Worm (Caenorhabditis elegans): ENCODE results near the gene ulp-3.

Gene ulp-3

DNA sequence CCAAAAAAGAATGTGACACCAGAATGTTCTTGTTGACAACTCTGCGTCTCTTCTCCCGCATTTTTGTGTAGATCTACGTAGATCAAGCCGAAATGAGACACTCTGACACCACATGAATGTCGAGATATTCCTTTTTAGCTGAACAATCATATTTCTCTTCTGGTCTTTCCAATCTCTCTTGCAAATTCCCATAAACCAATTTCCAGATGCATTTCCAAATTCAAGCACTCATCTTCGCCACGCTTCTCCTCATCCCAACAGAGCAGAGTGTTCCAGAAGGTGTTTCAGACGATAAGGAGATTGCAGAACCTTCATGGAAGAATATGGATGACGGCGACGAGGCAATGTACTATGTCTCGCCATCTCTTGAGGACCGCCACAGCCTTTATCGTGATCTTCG lies 16.3 kb downstream of the ulp-3 start, which contains the start of gene Y76B12C.8:
Y76B12C.8 (plus strand) TSS at position 207 of the 400 bp plus-strand sequence.
- TF ChIP-seq daf-12 (tag; optimal IDR thresholded peaks at IDR 0.05) (no peak), lsy-12 (tag; optimal IDR thresholded peaks at IDR 0.05) (no peak), ztf-11 (tag; optimal IDR thresholded peaks at IDR 0.05) (no peak), ceh-16 (tag; optimal IDR thresholded peaks at IDR 0.05) (no peak), pha-4 (tag; optimal IDR thresholded peaks at IDR 0.05) (no peak), fos-1 (tag; optimal IDR thresholded peaks at IDR 0.05) (no peak), snpc-4 (tag; optimal IDR thresholded peaks at IDR 0.05) (no peak)

DNA sequence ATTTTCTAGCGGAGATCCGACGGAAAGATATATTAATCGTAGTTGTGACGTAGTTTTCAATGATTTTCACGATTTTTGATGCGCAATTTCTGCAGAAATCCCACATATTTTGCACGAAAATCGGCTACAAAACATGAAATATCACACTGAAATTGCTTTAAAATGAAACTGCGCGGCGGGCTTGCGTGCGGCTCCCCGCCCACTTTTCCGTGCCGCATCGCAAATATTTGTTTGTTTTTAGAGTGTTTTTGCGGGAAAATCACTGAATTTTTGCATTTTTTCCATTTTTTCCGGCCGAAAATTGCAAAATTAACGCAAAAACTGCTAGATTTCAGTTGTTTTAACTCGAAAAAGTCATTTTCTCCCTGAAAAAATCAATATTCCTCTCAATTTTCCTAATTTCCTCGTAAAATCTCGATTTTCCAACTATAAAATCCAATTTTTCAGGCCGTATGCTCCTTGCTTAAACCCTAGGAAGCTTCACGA lies 17.6 kb downstream of the ulp-3 start, which contains the start of gene Y76B12C.6:
Y76B12C.6 (plus strand) TSS at position 436 of the 486 bp plus-strand sequence.
- TF ChIP-seq lin-15B (tag; optimal IDR thresholded peaks at IDR 0.05) (peak; percentile 28), nhr-12 (tag; optimal IDR thresholded peaks at IDR 0.05) (no peak), pha-4 (tag; optimal IDR thresholded peaks at IDR 0.05) (peak; percentile 48), lin-39 (tag; optimal IDR thresholded peaks at IDR 0.05) (peak; percentile 42), fos-1 (tag; optimal IDR thresholded peaks at IDR 0.05) (no peak), ceh-82 (tag; optimal IDR thresholded peaks at IDR 0.05) (no peak), R02D3.7 (tag; optimal IDR thresholded peaks at IDR 0.05) (no peak), ceh-9 (tag; optimal IDR thresholded peaks at IDR 0.05) (no peak), nfya-1 (tag; optimal IDR thresholded peaks at IDR 0.05; ENCODE audit: insufficient read depth) (peak; percentile 39), aly-2 (tag; optimal IDR thresholded peaks at IDR 0.05) (no peak), mml-1 (tag; optimal IDR thresholded peaks at IDR 0.05) (no peak), ZK546.5 (tag; optimal IDR thresholded peaks at IDR 0.05) (no peak), egl-27 (tag; optimal IDR thresholded peaks at IDR 0.05) (no peak), sea-2 (GFP tag; optimal IDR thresholded peaks at IDR 0.05) (no peak), tbx-2 (tag; optimal IDR thresholded peaks at IDR 0.05) (no peak), pqm-1 (tag; optimal IDR thresholded peaks at IDR 0.05) (no peak), nhr-43 (tag; optimal IDR thresholded peaks at IDR 0.05; ENCODE audit: poor library complexity, severe bottlenecking) (no peak)

DNA sequence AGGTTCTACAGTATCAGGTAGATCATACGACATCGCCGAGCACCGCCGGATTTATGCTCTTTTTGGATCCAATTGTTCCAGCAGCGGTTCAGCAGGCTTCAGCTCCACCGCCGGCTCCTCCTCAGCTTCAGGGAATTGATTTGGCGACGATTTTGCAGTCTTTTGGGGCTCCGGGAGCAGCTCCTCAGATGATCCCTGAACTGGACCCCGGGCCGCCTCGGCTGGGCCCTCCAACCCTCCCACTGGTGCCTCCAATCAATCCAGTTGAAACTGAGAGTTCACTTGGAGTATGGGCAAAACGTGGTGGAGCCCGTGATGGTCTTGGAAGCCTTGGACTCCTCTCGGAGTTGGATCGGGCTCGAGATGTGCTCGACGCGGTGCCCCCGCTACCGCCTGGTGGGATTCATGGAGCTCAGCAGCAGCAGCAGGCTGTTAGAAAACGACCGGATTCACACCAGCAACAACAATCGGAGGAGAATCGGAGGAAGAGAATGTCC lies 27.5 kb downstream of the ulp-3 start:
- TF ChIP-seq jun-1 (tag; optimal IDR thresholded peaks at IDR 0.05) (no peak), elt-1 (tag; optimal IDR thresholded peaks at IDR 0.05) (no peak), mdl-1 (tag; optimal IDR thresholded peaks at IDR 0.05) (no peak), daf-12 (tag; optimal IDR thresholded peaks at IDR 0.05) (no peak), R02D3.7 (tag; optimal IDR thresholded peaks at IDR 0.05) (no peak), nhr-28 (tag; optimal IDR thresholded peaks at IDR 0.05) (no peak), nhr-237 (tag; optimal IDR thresholded peaks at IDR 0.05) (no peak), nhr-67 (tag; optimal IDR thresholded peaks at IDR 0.05) (no peak), sea-2 (GFP tag; optimal IDR thresholded peaks at IDR 0.05) (no peak)

DNA sequence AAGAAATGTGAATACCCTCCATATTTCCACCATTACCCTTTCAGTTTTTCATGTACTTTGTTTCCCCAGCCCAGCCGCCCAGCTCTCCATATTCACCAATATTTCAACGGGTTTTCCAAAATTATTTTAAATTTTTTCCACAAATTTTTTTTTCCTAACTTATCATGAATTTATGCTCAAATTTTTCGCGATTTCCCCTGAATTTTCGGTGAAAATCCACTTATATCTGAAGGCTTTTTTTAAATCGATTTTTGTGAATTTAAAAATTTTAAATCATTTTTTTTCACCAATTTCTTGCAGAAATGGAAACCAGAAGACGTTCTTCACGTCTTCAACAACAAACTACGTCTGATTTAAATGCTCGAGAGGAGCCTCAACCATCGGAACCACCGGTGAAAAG lies 29.4 kb downstream of the ulp-3 start, which contains the start of gene xpc-1:
xpc-1 (plus strand) TSS at position 301 of the 400 bp plus-strand sequence.
- TF ChIP-seq elt-2 (tag; optimal IDR thresholded peaks at IDR 0.05) (no peak), skn-1 (tag; optimal IDR thresholded peaks at IDR 0.05) (no peak), ama-1 (optimal IDR thresholded peaks at IDR 0.05) (no peak), pha-4 (tag; optimal IDR thresholded peaks at IDR 0.05) (no peak), jun-1 (tag; optimal IDR thresholded peaks at IDR 0.05) (no peak), ztf-11 (tag; optimal IDR thresholded peaks at IDR 0.05) (no peak), unc-39 (tag; optimal IDR thresholded peaks at IDR 0.05) (no peak), snpc-4 (tag; optimal IDR thresholded peaks at IDR 0.05) (no peak), nhr-23 (tag; optimal IDR thresholded peaks at IDR 0.05) (no peak), nhr-43 (tag; optimal IDR thresholded peaks at IDR 0.05; ENCODE audit: poor library complexity, severe bottlenecking) (no peak), nhr-12 (tag; optimal IDR thresholded peaks at IDR 0.05) (no peak), lin-39 (tag; optimal IDR thresholded peaks at IDR 0.05) (no peak), fkh-10 (GFP tag; optimal IDR thresholded peaks at IDR 0.05) (no peak), tbx-2 (tag; optimal IDR thresholded peaks at IDR 0.05) (no peak), egl-5 (tag; optimal IDR thresholded peaks at IDR 0.05) (no peak), nhr-237 (tag; optimal IDR thresholded peaks at IDR 0.05) (no peak), mml-1 (tag; optimal IDR thresholded peaks at IDR 0.05) (no peak), lin-15B (tag; optimal IDR thresholded peaks at IDR 0.05) (no peak), ztf-4 (tag; optimal IDR thresholded peaks at IDR 0.05) (no peak)

All from whole organism, L3 larva.